Fruit fly (Drosophila melanogaster) whole organism, adult: Measurements from ENCODE around the gene Wdr82.

Experiments
- CG11617 ChIP-seq: fragments of 200-800 bp; sonication (Bioruptor generic); optimal IDR thresholded peaks from 2 replicates; lab custom pipeline; 2017; ENCODE audit warnings: mild to moderate bottlenecking, missing biosample characterization, missing genetic modification reagents, missing genetic modification characterization
- CG12768 ChIP-seq: fragments of 200-800 bp; sonication (Bioruptor generic); optimal IDR thresholded peaks from 2 replicates; lab custom pipeline; 2017; ENCODE audit warnings: missing biosample characterization, missing genetic modification characterization, mild to moderate bottlenecking, moderate library complexity, missing genetic modification reagents
- CG14711 ChIP-seq: fragments of 200-800 bp; sonication (Bioruptor generic); optimal IDR thresholded peaks from 2 replicates; lab custom pipeline; 2018; ENCODE audit warnings: missing biosample characterization, mild to moderate bottlenecking, missing genetic modification characterization, moderate library complexity
- CG1620 ChIP-seq: fragments of 200-800 bp; sonication (Bioruptor generic); optimal IDR thresholded peaks from 2 replicates; lab custom pipeline; 2016; ENCODE audit warnings: missing biosample characterization, missing genetic modification characterization
- CG33017 ChIP-seq: fragments of 200-800 bp; sonication (Bioruptor generic); optimal IDR thresholded peaks from 2 replicates; lab custom pipeline; 2018; ENCODE audit warnings: missing biosample characterization, mild to moderate bottlenecking, missing genetic modification characterization, moderate library complexity
- CG5204 ChIP-seq: fragments of 200-800 bp; sonication (Bioruptor generic); optimal IDR thresholded peaks from 2 replicates; lab custom pipeline; 2016; ENCODE audit warnings: missing biosample characterization, missing genetic modification characterization
- CG7045 ChIP-seq: fragments of 200-800 bp; sonication (Bioruptor generic); optimal IDR thresholded peaks from 2 replicates; lab custom pipeline; 2017; ENCODE audit warnings: missing biosample characterization, mild to moderate bottlenecking, missing genetic modification characterization
- CG7101 ChIP-seq: fragments of 200-800 bp; sonication (Bioruptor generic); optimal IDR thresholded peaks from 2 replicates; lab custom pipeline; 2018; ENCODE audit warnings: missing biosample characterization, mild to moderate bottlenecking, missing genetic modification characterization, moderate library complexity
- Clk ChIP-seq: fragments of 200-800 bp; sonication (Bioruptor generic); optimal IDR thresholded peaks from 2 replicates; lab custom pipeline; 2017; ENCODE audit warnings: missing biosample characterization, missing genetic modification characterization
- Crg-1 ChIP-seq: fragments of 200-800 bp; sonication (Bioruptor generic); optimal IDR thresholded peaks from 2 replicates; lab custom pipeline; 2016; ENCODE audit warnings: missing biosample characterization, missing genetic modification characterization
- Hr96 ChIP-seq: fragments of 200-800 bp; sonication (Bioruptor generic); optimal IDR thresholded peaks from 2 replicates; lab custom pipeline; 2016; ENCODE audit warnings: missing biosample characterization, missing genetic modification characterization
- Mnt ChIP-seq: fragments of 200-800 bp; sonication (Bioruptor generic); optimal IDR thresholded peaks from 2 replicates; lab custom pipeline; 2016; ENCODE audit warnings: missing biosample characterization, mild to moderate bottlenecking, missing genetic modification characterization
- bab1 ChIP-seq: fragments of 200-800 bp; sonication (Bioruptor generic); optimal IDR thresholded peaks from 3 replicates; lab custom pipeline; 2019; ENCODE audit warnings: missing biosample characterization, mild to moderate bottlenecking, missing genetic modification characterization, moderate library complexity
- cic ChIP-seq: fragments of 200-800 bp; sonication (Bioruptor generic); optimal IDR thresholded peaks from 2 replicates; lab custom pipeline; 2017; ENCODE audit warnings: missing biosample characterization, mild to moderate bottlenecking, missing genetic modification characterization, moderate library complexity
- cnc ChIP-seq, 2 experiments: fragments of >200 bp; optimal IDR thresholded peaks; 2 replicates each; lab custom pipeline; 2017
- kay ChIP-seq: fragments of 200-800 bp; sonication (Bioruptor generic); peaks from one replicate; lab custom pipeline; 2016; ENCODE audit warnings: missing biosample characterization, missing genetic modification characterization, borderline replicate concordance
- ovo ChIP-seq: fragments of 200-800 bp; sonication (Bioruptor generic); optimal IDR thresholded peaks from 2 replicates; lab custom pipeline; 2016; ENCODE audit warnings: missing biosample characterization, missing genetic modification characterization
- pad ChIP-seq: fragments of 200-800 bp; sonication (Bioruptor generic); optimal IDR thresholded peaks from 3 replicates; lab custom pipeline; 2017; ENCODE audit warnings: missing biosample characterization, missing genetic modification characterization, mild to moderate bottlenecking, moderate library complexity, missing genetic modification reagents
- tj ChIP-seq: fragments of 200-800 bp; sonication (Bioruptor generic); optimal IDR thresholded peaks from 3 replicates; lab custom pipeline; 2017; ENCODE audit warnings: missing biosample characterization, mild to moderate bottlenecking, missing genetic modification characterization, moderate library complexity
- toe ChIP-seq: fragments of 200-800 bp; sonication (Bioruptor generic); optimal IDR thresholded peaks from 2 replicates; lab custom pipeline; 2016; ENCODE audit warnings: missing biosample characterization, missing genetic modification characterization

Wdr82 gene

DNA sequence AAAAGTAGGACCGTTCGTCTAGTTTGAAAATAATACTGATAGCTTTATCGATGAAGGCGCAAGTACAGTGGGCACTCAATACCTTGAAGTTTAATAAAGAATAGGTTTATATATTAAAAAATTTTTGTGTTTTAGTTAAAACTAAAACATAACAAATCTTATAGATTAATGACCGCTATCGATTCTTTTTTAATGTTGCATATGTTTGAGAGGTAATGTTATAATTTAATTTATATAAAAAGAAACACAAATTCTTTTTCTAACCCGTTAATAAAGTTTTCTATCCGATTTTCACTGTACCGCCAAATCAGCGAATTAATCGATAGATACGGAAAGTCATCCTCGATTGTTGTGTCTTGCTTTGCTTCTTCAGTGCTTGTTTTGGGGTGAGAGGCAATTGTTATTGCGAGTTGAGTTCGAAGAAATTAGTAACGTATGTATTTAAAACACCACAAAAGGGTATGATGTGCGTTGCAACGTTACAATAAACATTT is 9.9 kb downstream of the Wdr82 start, which contains the start of the genes Dad1 and CG13384:
Gene Dad1 (minus strand): TSS at position 30 of the 494 bp plus-strand sequence.
Gene CG13384 (plus strand): TSS at position 348 of the 494 bp plus-strand sequence.
- TF ChIP-seq CG12768 (peak; percentile 96), CG7045 (GFP tag; lab: Kevin White, UChicago) (peak; percentile 94), Mnt (GFP tag; lab: Kevin White, UChicago) (peak; percentile 72), CG11617 (GFP tag; lab: Kevin White, UChicago) (peak; percentile 96), toe (GFP tag; lab: Kevin White, UChicago) (peak; percentile 89), CG14711 (peak; percentile 92), Hr96 (GFP tag; lab: Kevin White, UChicago) (peak; percentile 79), tj (peak; percentile 88), cic (GFP tag; lab: Kevin White, UChicago) (peak; percentile 81), CG5204 (GFP tag; lab: Kevin White, UChicago) (peak; percentile 94), CG33017 (peak; percentile 96), CG1620 (GFP tag; lab: Kevin White, UChicago) (peak; percentile 85), cnc (optimal IDR thresholded peaks at IDR 0.05; lab: Kevin White, UChicago) (no peak), bab1 (GFP tag; lab: Kevin White, UChicago) (peak; percentile 97), CG7101 (tag; lab: Kevin White, UChicago) (peak; percentile 98), Crg-1 (GFP tag; lab: Kevin White, UChicago) (peak; percentile 88), Clk (peak; percentile 85), ovo (peak; percentile 78), kay (GFP tag; lab: Kevin White, UChicago) (peak; percentile 89), pad (GFP tag; lab: Kevin White, UChicago) (peak; percentile 83)

DNA sequence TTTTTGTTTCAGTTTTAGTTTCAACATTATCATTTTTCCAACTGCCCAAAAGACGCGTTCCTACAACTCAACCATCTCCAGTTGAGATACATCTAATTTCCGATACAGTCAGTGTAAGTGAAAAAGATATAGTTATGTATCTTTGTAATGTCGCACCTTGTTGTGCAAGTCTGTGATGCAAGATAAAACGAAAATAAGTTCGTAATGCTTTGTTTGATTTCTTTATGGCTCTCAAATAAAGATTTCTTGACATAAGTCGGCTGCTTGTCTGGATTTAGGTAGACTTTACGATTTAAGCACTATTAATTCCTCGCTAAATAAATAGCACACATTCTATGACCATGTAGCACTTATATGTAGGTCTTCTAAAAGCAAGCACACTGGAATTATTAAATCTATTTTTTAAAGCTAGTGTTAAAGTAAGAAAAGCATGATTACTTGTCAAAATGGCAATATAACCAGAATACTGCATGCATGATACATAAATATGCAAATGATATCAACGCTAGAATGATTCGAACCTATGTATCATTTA is 10.8 kb downstream of the Wdr82 start:
- no peak for TF ChIP-seq Crg-1 (GFP tag; lab: Kevin White, UChicago)
- TF ChIP-seq kay (GFP tag; lab: Kevin White, UChicago), result peak; percentile 92
- TF ChIP-seq Clk, result no peak
- no peak for TF ChIP-seq CG33017
- TF ChIP-seq cic (GFP tag; lab: Kevin White, UChicago), result peak; percentile 2
- peak; percentile 6 for TF ChIP-seq CG14711
- TF ChIP-seq pad (GFP tag; lab: Kevin White, UChicago), result no peak
- TF ChIP-seq CG1620 (GFP tag; lab: Kevin White, UChicago), result no peak
- TF ChIP-seq tj, result no peak
- peak; percentile 12 for TF ChIP-seq CG7101 (tag; lab: Kevin White, UChicago)
- TF ChIP-seq CG7045 (GFP tag; lab: Kevin White, UChicago), result peak; percentile 62

DNA sequence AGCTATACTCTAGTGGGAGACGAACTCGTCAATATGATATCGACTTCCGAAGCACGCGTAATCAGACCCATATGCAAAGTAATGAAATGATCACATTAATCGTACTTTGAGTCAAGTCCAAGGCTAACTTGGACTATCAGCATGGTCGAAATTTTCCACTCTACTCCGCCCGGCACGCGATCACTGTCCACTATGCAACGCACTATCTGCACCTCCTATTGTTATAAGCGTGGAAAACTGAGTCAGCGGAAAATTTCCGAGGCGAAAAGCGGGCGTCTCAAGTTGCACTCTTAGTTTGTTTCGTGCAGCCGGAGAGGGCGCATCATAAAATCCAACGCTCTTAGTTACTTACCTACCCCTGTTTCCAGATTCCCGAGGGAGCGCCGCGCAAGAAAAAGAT is 11.6 kb downstream of the Wdr82 start:
- TF ChIP-seq toe (GFP tag; lab: Kevin White, UChicago), result no peak
- TF ChIP-seq CG7045 (GFP tag; lab: Kevin White, UChicago), result no peak
- no peak for TF ChIP-seq pad (GFP tag; lab: Kevin White, UChicago)
- no peak for TF ChIP-seq Mnt (GFP tag; lab: Kevin White, UChicago)
- TF ChIP-seq tj, result peak; percentile 91
- no peak for TF ChIP-seq CG11617 (GFP tag; lab: Kevin White, UChicago)

DNA sequence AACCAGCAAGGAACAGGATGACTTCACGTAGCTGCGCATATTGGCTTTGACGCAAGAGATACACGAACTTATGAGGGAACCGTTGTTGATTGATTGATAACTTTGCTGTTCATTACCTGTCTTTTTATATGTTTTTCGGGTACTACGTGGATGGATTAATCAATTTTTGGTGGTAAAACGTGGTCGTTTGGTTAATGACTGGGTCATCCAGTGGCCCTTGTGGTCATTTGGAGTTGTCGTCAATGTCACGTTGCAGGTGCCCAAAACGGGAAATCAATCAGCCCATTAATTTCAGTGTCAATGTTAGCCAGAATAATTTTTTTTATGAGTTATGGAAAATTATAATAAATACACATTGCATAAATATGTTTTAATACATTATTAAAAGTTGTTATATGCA is 15.0 kb downstream of the Wdr82 start, which contains the start of gene CG42819:
Gene CG42819 (minus strand): TSS at position 101 of the 400 bp plus-strand sequence.
- TF ChIP-seq Crg-1 (GFP tag; lab: Kevin White, UChicago) (no peak), kay (GFP tag; lab: Kevin White, UChicago) (no peak), ovo (no peak), CG7101 (tag; lab: Kevin White, UChicago) (no peak), toe (GFP tag; lab: Kevin White, UChicago) (no peak), bab1 (GFP tag; lab: Kevin White, UChicago) (no peak), CG1620 (GFP tag; lab: Kevin White, UChicago) (no peak), CG14711 (no peak), cnc (optimal IDR thresholded peaks at IDR 0.05; lab: Kevin White, UChicago) (no peak), cic (GFP tag; lab: Kevin White, UChicago) (no peak), Clk (no peak), CG11617 (GFP tag; lab: Kevin White, UChicago) (no peak), Mnt (GFP tag; lab: Kevin White, UChicago) (no peak), pad (GFP tag; lab: Kevin White, UChicago) (no peak), Hr96 (GFP tag; lab: Kevin White, UChicago) (no peak)

DNA sequence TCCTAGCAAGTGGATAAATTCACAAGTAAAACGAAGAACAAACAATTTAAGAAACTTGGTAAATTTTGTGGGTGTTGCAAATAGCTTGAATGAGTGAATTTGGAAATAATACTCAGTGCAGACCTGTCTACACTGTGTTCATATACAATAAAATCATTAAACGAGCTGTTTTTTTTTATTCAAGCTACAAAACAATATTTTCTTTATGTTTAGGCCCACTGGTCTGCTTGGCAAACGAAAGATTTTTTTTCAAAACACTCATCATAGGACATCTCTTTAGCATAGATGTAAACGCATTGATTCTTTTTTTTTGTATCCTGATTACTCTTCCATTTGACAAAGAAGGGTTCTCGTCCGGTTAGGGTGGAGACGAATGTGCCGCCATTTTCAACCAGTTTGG is 18.0 kb downstream of the Wdr82 start, which contains the start of gene CG42820:
Gene CG42820 (minus strand): TSS at position 101 of the 400 bp plus-strand sequence.
- TF ChIP-seq Hr96 (GFP tag; lab: Kevin White, UChicago) (no peak), tj (no peak), CG11617 (GFP tag; lab: Kevin White, UChicago) (no peak), CG33017 (no peak), CG1620 (GFP tag; lab: Kevin White, UChicago) (no peak), Clk (no peak), toe (GFP tag; lab: Kevin White, UChicago) (no peak), cnc (optimal IDR thresholded peaks at IDR 0.05; lab: Kevin White, UChicago) (no peak), CG5204 (GFP tag; lab: Kevin White, UChicago) (no peak), CG14711 (no peak), Mnt (GFP tag; lab: Kevin White, UChicago) (no peak), cic (GFP tag; lab: Kevin White, UChicago) (no peak), bab1 (GFP tag; lab: Kevin White, UChicago) (no peak), Crg-1 (GFP tag; lab: Kevin White, UChicago) (no peak), kay (GFP tag; lab: Kevin White, UChicago) (no peak), CG12768 (no peak), CG7045 (GFP tag; lab: Kevin White, UChicago) (no peak), pad (GFP tag; lab: Kevin White, UChicago) (no peak), ovo (no peak), CG7101 (tag; lab: Kevin White, UChicago) (no peak)
